Fruit fly (Drosophila melanogaster): Measurements from ENCODE around the gene Tusp.

- TF ChIP-seq D1 (tag; optimal IDR thresholded peaks at IDR 0.05): no peak
- no peak for TF ChIP-seq Pif1A (GFP tag; optimal IDR thresholded peaks at IDR 0.05)
- no peak for TF ChIP-seq CG13204 (GFP tag; optimal IDR thresholded peaks at IDR 0.05)
- no peak for TF ChIP-seq Snoo (tag; optimal IDR thresholded peaks at IDR 0.05)
- TF ChIP-seq CG8159 (tag; optimal IDR thresholded peaks at IDR 0.05): no peak
- TF ChIP-seq rn (GFP tag; IDR thresholded peaks at IDR 0.05): no peak
- no peak for TF ChIP-seq Pif1B (GFP tag; optimal IDR thresholded peaks at IDR 0.05)
- no peak for TF ChIP-seq gl (tag; optimal IDR thresholded peaks at IDR 0.05)
- TF ChIP-seq CG4496 (GFP tag; IDR thresholded peaks at IDR 0.05): no peak
These were observed 14.0 kb upstream of the Tusp start for dm6 chr3R:27593580-27594187.
